Worm (Caenorhabditis elegans) whole organism, L2 larva: ENCODE results near the gene viro-2.

Source experiments
- C34F6.9 ChIP-seq: fragments of 150-350 bp; optimal IDR thresholded peaks from 2 replicates; lab custom pipeline; 2014; ENCODE audit warnings: missing biosample characterization, missing genetic modification characterization
- F13H6.1 ChIP-seq: sonication (generic microtip); optimal IDR thresholded peaks from 2 replicates; lab custom pipeline; 2016; ENCODE audit warnings: missing genetic modification characterization, missing compliant biosample characterization
- R02D3.7 ChIP-seq: fragments of 150-350 bp; optimal IDR thresholded peaks from 2 replicates; lab custom pipeline; 2014; ENCODE audit warnings: missing biosample characterization, missing genetic modification characterization
- Y55F3AM.14 ChIP-seq: fragments of 200-800 bp; sonication (Bioruptor generic); optimal IDR thresholded peaks from 2 replicates; lab custom pipeline; 2018; ENCODE audit warnings: mild to moderate bottlenecking, missing genetic modification characterization, missing compliant biosample characterization
- ZK546.5 ChIP-seq: sonication (generic microtip); optimal IDR thresholded peaks from 2 replicates; lab custom pipeline; 2017; ENCODE audit warnings: missing biosample characterization, missing genetic modification characterization
- alr-1 ChIP-seq: fragments of 150-350 bp; optimal IDR thresholded peaks from 2 replicates; lab custom pipeline; 2014; ENCODE audit warnings: missing biosample characterization, missing genetic modification characterization
- aly-2 ChIP-seq: fragments of 150-350 bp; optimal IDR thresholded peaks from 2 replicates; lab custom pipeline; 2014; ENCODE audit warnings: missing biosample characterization, missing genetic modification characterization
- ama-1 ChIP-seq: fragments of 150-350 bp; optimal IDR thresholded peaks from 2 replicates; lab custom pipeline; 2018; ENCODE audit warnings: inconsistent platforms
- blmp-1 ChIP-seq: sonication (generic microtip); optimal IDR thresholded peaks from 2 replicates; lab custom pipeline; 2017; ENCODE audit warnings: missing genetic modification characterization, mild to moderate bottlenecking, missing compliant biosample characterization, antibody characterized with exemption, moderate library complexity; ENCODE audit not compliant: insufficient read depth
- ceh-16 ChIP-seq: fragments of 150-350 bp; optimal IDR thresholded peaks from 2 replicates; lab custom pipeline; 2014; ENCODE audit warnings: missing biosample characterization, missing genetic modification characterization
- crh-2 ChIP-seq: sonication (generic microtip); optimal IDR thresholded peaks from 2 replicates; lab custom pipeline; 2017; ENCODE audit warnings: missing biosample characterization, missing genetic modification characterization
- dmd-4 ChIP-seq: sonication (generic microtip); optimal IDR thresholded peaks from 2 replicates; lab custom pipeline; 2017; ENCODE audit warnings: missing biosample characterization, missing genetic modification characterization
- egl-27 ChIP-seq: sonication (generic microtip); optimal IDR thresholded peaks from 3 replicates; lab custom pipeline; 2017; ENCODE audit warnings: missing biosample characterization, missing genetic modification reagents, missing genetic modification characterization
- elt-1 ChIP-seq: fragments of 150-350 bp; optimal IDR thresholded peaks from 2 replicates; lab custom pipeline; 2014; ENCODE audit warnings: missing biosample characterization, missing genetic modification characterization
- fos-1 ChIP-seq: fragments of 150-350 bp; optimal IDR thresholded peaks from 2 replicates; lab custom pipeline; 2014; ENCODE audit warnings: missing biosample characterization, missing genetic modification characterization
- gmeb-1 ChIP-seq: fragments of 150-350 bp; optimal IDR thresholded peaks from 2 replicates; lab custom pipeline; 2014; ENCODE audit warnings: missing biosample characterization, missing genetic modification characterization
- lin-11 ChIP-seq: fragments of 150-350 bp; sonication (generic microtip); optimal IDR thresholded peaks from 2 replicates; lab custom pipeline; 2014; ENCODE audit warnings: missing biosample characterization, missing genetic modification characterization, inconsistent platforms, mixed read lengths
- lin-13 ChIP-seq: fragments of 150-350 bp; optimal IDR thresholded peaks from 2 replicates; lab custom pipeline; 2014; ENCODE audit warnings: missing biosample characterization, missing genetic modification reagents, missing genetic modification characterization
- lin-39 ChIP-seq: fragments of 150-350 bp; optimal IDR thresholded peaks from 2 replicates; lab custom pipeline; 2014; ENCODE audit warnings: missing biosample characterization, missing genetic modification reagents, missing genetic modification characterization
- lsy-2 ChIP-seq, 2 experiments: fragments of 150-350 bp in 1 of 2; sonication (generic microtip) in 1 of 2; optimal IDR thresholded peaks; 2 replicates each; lab custom pipeline; 2014 to 2017; ENCODE audit warnings: missing biosample characterization in 2 of 2, missing genetic modification characterization in 2 of 2
- mab-5 ChIP-seq: fragments of 150-350 bp; optimal IDR thresholded peaks from 2 replicates; lab custom pipeline; 2014; ENCODE audit warnings: missing biosample characterization, missing genetic modification characterization
- mbf-1 ChIP-seq: sonication (generic microtip); optimal IDR thresholded peaks from 2 replicates; lab custom pipeline; 2017; ENCODE audit warnings: missing biosample characterization, missing genetic modification characterization
- mdl-1 ChIP-seq, 2 experiments: fragments of 150-350 bp in 1 of 2; sonication (generic microtip) in 1 of 2; optimal IDR thresholded peaks; 2 replicates each; lab custom pipeline; 2017; ENCODE audit warnings: missing biosample characterization in 2 of 2, missing genetic modification characterization in 2 of 2
- nhr-10 ChIP-seq: sonication (generic microtip); optimal IDR thresholded peaks from 2 replicates; lab custom pipeline; 2017; ENCODE audit warnings: missing biosample characterization, missing genetic modification characterization
- nhr-11 ChIP-seq: fragments of 150-350 bp; optimal IDR thresholded peaks from 2 replicates; lab custom pipeline; 2014; ENCODE audit warnings: missing biosample characterization, missing genetic modification characterization
- nhr-12 ChIP-seq: fragments of 150-350 bp; optimal IDR thresholded peaks from 2 replicates; lab custom pipeline; 2014; ENCODE audit warnings: missing biosample characterization, missing genetic modification characterization
- nhr-129 ChIP-seq: fragments of 150-350 bp; optimal IDR thresholded peaks from 2 replicates; lab custom pipeline; 2014; ENCODE audit warnings: missing biosample characterization, missing genetic modification characterization
- nhr-21 ChIP-seq: fragments of 150-350 bp; optimal IDR thresholded peaks from 2 replicates; lab custom pipeline; 2014; ENCODE audit warnings: missing biosample characterization, missing genetic modification characterization
- nhr-237 ChIP-seq: fragments of 150-350 bp; optimal IDR thresholded peaks from 2 replicates; lab custom pipeline; 2014; ENCODE audit warnings: missing biosample characterization, missing genetic modification characterization
- nhr-25 ChIP-seq: fragments of 150-350 bp; sonication (generic microtip); optimal IDR thresholded peaks from 3 replicates; lab custom pipeline; 2014; ENCODE audit warnings: missing biosample characterization, missing genetic modification characterization
- nhr-6 ChIP-seq: fragments of 150-350 bp; optimal IDR thresholded peaks from 2 replicates; lab custom pipeline; 2014; ENCODE audit warnings: missing biosample characterization, missing genetic modification characterization
- nhr-77 ChIP-seq: fragments of 150-350 bp; optimal IDR thresholded peaks from 2 replicates; lab custom pipeline; 2014; ENCODE audit warnings: missing biosample characterization, missing genetic modification characterization
- peb-1 ChIP-seq: fragments of 150-350 bp; optimal IDR thresholded peaks from 2 replicates; lab custom pipeline; 2014; ENCODE audit warnings: missing biosample characterization, missing genetic modification characterization
- sem-4 ChIP-seq: fragments of 150-350 bp; optimal IDR thresholded peaks from 2 replicates; lab custom pipeline; 2014; ENCODE audit warnings: missing biosample characterization, missing genetic modification reagents, missing genetic modification characterization
- skn-1 ChIP-seq: sonication (generic microtip); optimal IDR thresholded peaks from 2 replicates; lab custom pipeline; 2017; ENCODE audit warnings: missing biosample characterization, missing genetic modification characterization
- sma-3 ChIP-seq: sonication (generic microtip); optimal IDR thresholded peaks from 2 replicates; lab custom pipeline; 2016; ENCODE audit warnings: missing genetic modification reagents, missing genetic modification characterization, missing compliant biosample characterization
- sma-9 ChIP-seq, 2 experiments: fragments of 150-350 bp in 1 of 2; sonication (generic microtip) in 1 of 2; optimal IDR thresholded peaks; 2 replicates each; lab custom pipeline; 2014 to 2016; ENCODE audit warnings: missing genetic modification characterization in 2 of 2, mild to moderate bottlenecking in 1 of 2, missing biosample characterization in 1 of 2, missing compliant biosample characterization in 1 of 2, missing genetic modification reagents in 1 of 2, moderate library complexity in 1 of 2
- snpc-4 ChIP-seq: fragments of 150-350 bp; optimal IDR thresholded peaks from 2 replicates; lab custom pipeline; 2014; ENCODE audit warnings: missing biosample characterization, missing genetic modification characterization
- unc-39 ChIP-seq: fragments of 150-350 bp; optimal IDR thresholded peaks from 2 replicates; lab custom pipeline; 2014; ENCODE audit warnings: missing biosample characterization, missing genetic modification characterization
- unc-55 ChIP-seq: fragments of 150-350 bp; sonication (generic microtip); optimal IDR thresholded peaks from 3 replicates; lab custom pipeline; 2014; ENCODE audit warnings: missing biosample characterization, missing genetic modification reagents, missing genetic modification characterization
- unc-62 ChIP-seq: fragments of 150-350 bp; optimal IDR thresholded peaks from 2 replicates; lab custom pipeline; 2014; ENCODE audit warnings: missing biosample characterization, missing genetic modification reagents, missing genetic modification characterization
- zag-1 ChIP-seq: fragments of 150-350 bp; optimal IDR thresholded peaks from 2 replicates; lab custom pipeline; 2014; ENCODE audit warnings: missing biosample characterization, missing genetic modification characterization
- ztf-1 ChIP-seq: fragments of 200-800 bp; sonication (Bioruptor generic); conservative IDR thresholded peaks from 2 replicates; pipeline ENCODE4 v1.3.6; 2022; ENCODE audit warnings: missing genetic modification characterization, missing compliant biosample characterization
- ztf-11 ChIP-seq: sonication (generic microtip); optimal IDR thresholded peaks from 2 replicates; lab custom pipeline; 2017; ENCODE audit warnings: missing biosample characterization, missing genetic modification characterization
- ztf-4 ChIP-seq: fragments of 150-350 bp; optimal IDR thresholded peaks from 2 replicates; lab custom pipeline; 2014; ENCODE audit warnings: missing biosample characterization, missing genetic modification characterization

viro-2 gene

ce11 chrIII:7153747-7154238 is 25.1 kb downstream of the viro-2 start, which contains the start of gene ogt-1 (continued):
- TF ChIP-seq mbf-1 (tag; lab: Kevin White, UChicago) = no peak
- no peak for TF ChIP-seq aly-2 (tag; lab: Kevin White, UChicago)

- peak; percentile 50 for TF ChIP-seq crh-2
- no peak for TF ChIP-seq fos-1
- TF ChIP-seq ztf-4 (tag; lab: Kevin White, UChicago) = no peak
- TF ChIP-seq nhr-10 (tag; lab: Kevin White, UChicago) = no peak
- TF ChIP-seq unc-55 = peak; percentile 28
- no peak for TF ChIP-seq dmd-4 (tag; lab: Kevin White, UChicago)
- TF ChIP-seq skn-1 (tag; lab: Kevin White, UChicago) = peak; percentile 13
- TF ChIP-seq aly-2 (tag; lab: Kevin White, UChicago) = no peak
- no peak for TF ChIP-seq sma-3 (GFP tag; lab: Kevin White, UChicago)
- TF ChIP-seq sma-9 (GFP tag; optimal IDR thresholded peaks at IDR 0.05; lab: Kevin White, UChicago) = peak; percentile 40
- no peak for TF ChIP-seq sma-9 (tag; optimal IDR thresholded peaks at IDR 0.05; lab: Kevin White, UChicago)
Measured at ce11 chrIII:7154526-7154925, 25.8 kb downstream of the viro-2 start.

- TF ChIP-seq nhr-129 (tag; lab: Kevin White, UChicago) (peak; percentile 94), peb-1 (no peak), ceh-16 (tag; lab: Kevin White, UChicago) (peak; percentile 76), ZK546.5 (tag; lab: Kevin White, UChicago) (peak; percentile 64), nhr-11 (no peak), snpc-4 (tag; lab: Kevin White, UChicago) (peak; percentile 76), ztf-1 (no peak), sem-4 (tag; lab: Kevin White, UChicago) (peak; percentile 92), unc-62 (GFP tag; lab: Kevin White, UChicago) (peak; percentile 52), unc-55 (peak; percentile 89), zag-1 (peak; percentile 93), ztf-11 (tag; lab: Kevin White, UChicago) (peak; percentile 69), lin-11 (tag; lab: Kevin White, UChicago) (peak; percentile 86), sma-9 (GFP tag; optimal IDR thresholded peaks at IDR 0.05; lab: Kevin White, UChicago) (peak; percentile 98), sma-9 (tag; optimal IDR thresholded peaks at IDR 0.05; lab: Kevin White, UChicago) (peak; percentile 38), elt-1 (tag; lab: Kevin White, UChicago) (no peak), nhr-237 (tag; lab: Kevin White, UChicago) (no peak), F13H6.1 (peak; percentile 96), skn-1 (tag; lab: Kevin White, UChicago) (no peak), ama-1 (peak; percentile 79), ztf-4 (tag; lab: Kevin White, UChicago) (peak; percentile 92), lsy-2 (tag; optimal IDR thresholded peaks at IDR 0.05; lab: Kevin White, UChicago) (peak; percentile 74 to 95), C34F6.9 (tag; lab: Kevin White, UChicago) (peak; percentile 97), gmeb-1 (tag; lab: Kevin White, UChicago) (peak; percentile 77), Y55F3AM.14 (peak; percentile 87), nhr-6 (tag; lab: Kevin White, UChicago) (peak; percentile 96), lin-13 (GFP tag; lab: Kevin White, UChicago) (peak; percentile 90), alr-1 (no peak), nhr-21 (tag; lab: Kevin White, UChicago) (peak; percentile 93), crh-2 (peak; percentile 95), mdl-1 (tag; optimal IDR thresholded peaks at IDR 0.05; lab: Kevin White, UChicago) (peak; percentile 98 to 99), unc-39 (tag; lab: Kevin White, UChicago) (no peak), blmp-1 (tag; lab: Kevin White, UChicago) (peak; percentile 49), nhr-10 (tag; lab: Kevin White, UChicago) (peak; percentile 75), R02D3.7 (tag; lab: Kevin White, UChicago) (no peak), nhr-25 (tag; lab: Kevin White, UChicago) (peak; percentile 92), sma-3 (GFP tag; lab: Kevin White, UChicago) (peak; percentile 88), mab-5 (tag; lab: Kevin White, UChicago) (peak; percentile 84), nhr-77 (tag; lab: Kevin White, UChicago) (no peak), aly-2 (tag; lab: Kevin White, UChicago) (no peak), nhr-12 (tag; lab: Kevin White, UChicago) (no peak), fos-1 (peak; percentile 78), egl-27 (tag; lab: Kevin White, UChicago) (peak; percentile 100), dmd-4 (tag; lab: Kevin White, UChicago) (no peak), lin-39 (tag; lab: Kevin White, UChicago) (peak; percentile 35)
- TF ChIP-seq, all 48 proteins: peak for 31
Measured at ce11 chrIII:7155631-7156030, 26.9 kb downstream of the viro-2 start.
